Worm (Caenorhabditis elegans): ENCODE data around the gene hlh-28.

Gene hlh-28

DNA sequence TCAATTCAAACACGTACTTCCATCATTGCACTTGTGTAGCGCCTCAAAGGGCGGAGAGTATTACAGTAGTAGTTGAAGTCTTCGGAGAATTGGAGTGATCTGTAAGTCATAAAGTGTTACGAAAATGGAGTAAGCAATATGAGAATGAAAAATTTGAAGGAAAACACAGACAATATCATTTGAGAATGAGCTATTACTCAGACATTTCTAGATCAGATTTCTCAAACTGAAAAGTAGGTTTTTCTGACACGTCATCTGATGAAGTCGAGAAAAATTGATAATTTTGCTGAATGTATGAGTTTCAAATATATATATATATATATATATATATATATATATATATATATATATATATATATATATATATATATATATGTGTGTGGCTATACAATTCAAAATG is 28.9 kb downstream of the hlh-28 start, which contains the start of gene frpr-7:
Gene frpr-7, minus strand, starts transcription at position 101 of the 400 bp plus-strand sequence.
- no peak for TF ChIP-seq die-1 (tag; optimal IDR thresholded peaks at IDR 0.05)
- TF ChIP-seq cebp-1 (GFP tag; IDR thresholded peaks at IDR 0.05), result no peak
- TF ChIP-seq cebp-1 (tag; optimal IDR thresholded peaks at IDR 0.05), result no peak
- TF ChIP-seq bed-2 (GFP tag; IDR thresholded peaks at IDR 0.05), result no peak
- no peak for TF ChIP-seq him-1 (tag; optimal IDR thresholded peaks at IDR 0.05)
- no peak for TF ChIP-seq hlh-26 (GFP tag; conservative IDR thresholded peaks at IDR 0.05)
- TF ChIP-seq ztf-25 (GFP tag; IDR thresholded peaks at IDR 0.05), result no peak
- TF ChIP-seq somi-1 (GFP tag; optimal IDR thresholded peaks at IDR 0.05), result no peak
- TF ChIP-seq efl-1 (GFP tag; optimal IDR thresholded peaks at IDR 0.05), result no peak
- no peak for TF ChIP-seq hmg-20 (GFP tag; IDR thresholded peaks at IDR 0.05)
- no peak for TF ChIP-seq xnd-1 (tag; optimal IDR thresholded peaks at IDR 0.05)
- no peak for TF ChIP-seq ZK185.1 (tag; optimal IDR thresholded peaks at IDR 0.05; ENCODE audit: poor library complexity, severe bottlenecking)
- TF ChIP-seq ccch-3 (GFP tag; optimal IDR thresholded peaks at IDR 0.05), result no peak
- TF ChIP-seq Y79H2A.3 (GFP tag; conservative IDR thresholded peaks at IDR 0.05), result no peak
- no peak for TF ChIP-seq pbrm-1 (GFP tag; IDR thresholded peaks at IDR 0.05)
- TF ChIP-seq hlh-12 (tag; optimal IDR thresholded peaks at IDR 0.05), result no peak
- TF ChIP-seq aptf-2 (GFP tag; conservative IDR thresholded peaks at IDR 0.05), result no peak
- no peak for TF ChIP-seq lin-35 (GFP tag; optimal IDR thresholded peaks at IDR 0.05)
- no peak for TF ChIP-seq nfya-1 (tag; optimal IDR thresholded peaks at IDR 0.05; ENCODE audit: borderline replicate concordance, insufficient read depth)
- TF ChIP-seq nfyb-1 (GFP tag; IDR thresholded peaks at IDR 0.05), result no peak

DNA sequence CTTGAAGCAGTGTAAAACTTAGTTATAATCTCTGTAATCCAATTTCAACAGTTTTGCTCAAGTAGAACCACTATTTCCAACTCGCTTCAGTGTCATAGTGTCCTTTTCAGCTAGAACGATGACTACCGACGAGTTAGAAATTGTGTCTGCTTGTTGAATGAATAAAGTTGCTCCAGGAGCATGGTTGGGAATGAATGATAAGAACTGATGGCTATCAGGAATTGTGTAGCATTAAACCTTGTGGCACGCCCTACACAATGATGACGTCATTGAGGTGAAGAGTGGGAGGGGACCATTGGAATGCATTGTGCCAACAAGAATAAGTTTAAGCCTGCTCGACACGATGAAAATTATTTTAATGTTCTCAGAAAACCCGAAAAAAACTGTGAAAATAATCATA is 47.9 kb downstream of the hlh-28 start:
- TF ChIP-seq T07F8.4 (tag; optimal IDR thresholded peaks at IDR 0.05), result no peak
- peak; percentile 18 for TF ChIP-seq atf-7 (tag; optimal IDR thresholded peaks at IDR 0.05)
- TF ChIP-seq nhr-80 (tag; optimal IDR thresholded peaks at IDR 0.05), result peak; percentile 55
- TF ChIP-seq aptf-3 (GFP tag; IDR thresholded peaks at IDR 0.05), result no peak
- TF ChIP-seq nfya-2 (GFP tag; IDR thresholded peaks at IDR 0.05), result no peak
- TF ChIP-seq madf-6 (GFP tag; IDR thresholded peaks at IDR 0.05), result no peak
- TF ChIP-seq egl-18 (GFP tag; IDR thresholded peaks at IDR 0.05), result no peak
- no peak for TF ChIP-seq ama-1 (optimal IDR thresholded peaks at IDR 0.05)
- TF ChIP-seq ama-1 (GFP tag; optimal IDR thresholded peaks at IDR 0.05), result no peak
- no peak for TF ChIP-seq madf-8 (GFP tag; conservative IDR thresholded peaks at IDR 0.05)

DNA sequence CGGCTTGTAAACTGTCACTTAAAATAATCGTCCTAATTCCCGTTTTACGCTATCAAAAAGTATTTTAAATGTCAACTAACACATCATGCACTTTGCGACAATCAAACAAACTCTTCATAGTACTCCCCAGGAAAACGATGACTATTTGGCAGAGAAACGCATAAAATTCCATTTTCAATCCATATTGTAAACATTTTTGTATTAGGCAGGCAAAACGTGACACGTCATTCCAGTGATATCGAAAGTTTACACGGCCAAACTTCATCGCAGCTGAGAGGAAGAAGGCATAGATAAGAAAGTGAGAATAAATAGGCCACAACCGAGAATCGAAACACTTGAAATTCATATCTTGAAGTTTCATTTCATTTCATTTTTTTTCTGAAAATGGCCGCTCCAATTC is 49.3 kb downstream of the hlh-28 start, which contains the start of gene lec-9:
Gene lec-9, plus strand, starts transcription at position 349 of the 400 bp plus-strand sequence.
- TF ChIP-seq lin-40 (tag; optimal IDR thresholded peaks at IDR 0.05), result no peak
- TF ChIP-seq rpc-1 (optimal IDR thresholded peaks at IDR 0.05), result no peak
- no peak for TF ChIP-seq rpc-1 (tag; optimal IDR thresholded peaks at IDR 0.05)
- TF ChIP-seq lag-1 (GFP tag; IDR thresholded peaks at IDR 0.05), result no peak
- TF ChIP-seq atf-7 (tag; optimal IDR thresholded peaks at IDR 0.05), result peak; percentile 50
- TF ChIP-seq T26A5.8 (tag; optimal IDR thresholded peaks at IDR 0.05), result no peak
- TF ChIP-seq let-607 (tag; optimal IDR thresholded peaks at IDR 0.05), result peak; percentile 63 to 74
- TF ChIP-seq ztf-22 (GFP tag; optimal IDR thresholded peaks at IDR 0.05), result peak; percentile 20
- TF ChIP-seq K11D2.4 (GFP tag; IDR thresholded peaks at IDR 0.05), result no peak
- TF ChIP-seq lsy-27 (tag; optimal IDR thresholded peaks at IDR 0.05; ENCODE audit: borderline replicate concordance, insufficient read depth), result no peak
- no peak for TF ChIP-seq hlh-12 (tag; optimal IDR thresholded peaks at IDR 0.05)
- TF ChIP-seq snpc-4 (GFP tag; optimal IDR thresholded peaks at IDR 0.05), result no peak
- no peak for TF ChIP-seq snpc-4 (tag; optimal IDR thresholded peaks at IDR 0.05)
- no peak for TF ChIP-seq ZK185.1 (tag; optimal IDR thresholded peaks at IDR 0.05; ENCODE audit: poor library complexity, severe bottlenecking)
- no peak for TF ChIP-seq dpff-1 (tag; optimal IDR thresholded peaks at IDR 0.05)
- TF ChIP-seq pha-4 (tag; optimal IDR thresholded peaks at IDR 0.05), result peak; percentile 74
- peak; percentile 85 for TF ChIP-seq nhr-80 (tag; optimal IDR thresholded peaks at IDR 0.05)
- peak; percentile 17 for TF ChIP-seq ets-4 (GFP tag; optimal IDR thresholded peaks at IDR 0.05)
